Worm (Caenorhabditis elegans): ENCODE measurements around the gene srw-120.

srw-120 gene

ce11 chrV:3017930-3018329, 21.9 kb upstream of the srw-120 start:
- TF ChIP-seq cebp-2 (GFP tag; IDR thresholded peaks at IDR 0.05) (no peak), F52B5.7 (tag; optimal IDR thresholded peaks at IDR 0.05) (no peak), zfh-2 (GFP tag; conservative IDR thresholded peaks at IDR 0.05) (peak; percentile 67), ceh-40 (GFP tag; IDR thresholded peaks at IDR 0.05) (no peak)

- TF ChIP-seq attf-3 (GFP tag; conservative IDR thresholded peaks at IDR 0.05) (no peak), Y53F4B.3 (GFP tag; IDR thresholded peaks at IDR 0.05) (no peak), ets-4 (GFP tag; optimal IDR thresholded peaks at IDR 0.05) (no peak), lir-1 (GFP tag; conservative IDR thresholded peaks at IDR 0.05) (no peak), dox-1 (GFP tag; IDR thresholded peaks at IDR 0.05) (no peak), egl-44 (GFP tag; IDR thresholded peaks at IDR 0.05) (no peak), let-526 (GFP tag; IDR thresholded peaks at IDR 0.05) (no peak), tbp1 (GFP tag; optimal IDR thresholded peaks at IDR 0.05) (no peak), hmg-1.2 (GFP tag; IDR thresholded peaks at IDR 0.05) (no peak; the same call in 1 of the 2 replicates), somi-1 (GFP tag; optimal IDR thresholded peaks at IDR 0.05) (no peak), lsl-1 (GFP tag; optimal IDR thresholded peaks at IDR 0.05) (no peak), sptf-2 (GFP tag; optimal IDR thresholded peaks at IDR 0.05) (no peak), hlh-26 (GFP tag; conservative IDR thresholded peaks at IDR 0.05) (no peak), pbrm-1 (GFP tag; IDR thresholded peaks at IDR 0.05) (no peak), egrh-3 (GFP tag; IDR thresholded peaks at IDR 0.05) (no peak), attf-6 (GFP tag; IDR thresholded peaks at IDR 0.05) (no peak), snpc-3.4 (tag; optimal IDR thresholded peaks at IDR 0.05) (no peak), Y95B8A.8 (GFP tag; IDR thresholded peaks at IDR 0.05) (no peak), bed-2 (GFP tag; IDR thresholded peaks at IDR 0.05) (no peak), repo-1 (tag; optimal IDR thresholded peaks at IDR 0.05) (no peak)
Observed at ce11 chrV:3014185-3014584, 18.2 kb upstream of the srw-120 start, which contains the start of gene K12D9.1. TSS of gene K12D9.1 (plus strand) at chrV:3014485.

- TF ChIP-seq F52B5.7 (tag; optimal IDR thresholded peaks at IDR 0.05), result no peak
- no peak for TF ChIP-seq unc-62 (GFP tag; optimal IDR thresholded peaks at IDR 0.05)
- no peak for TF ChIP-seq ceh-100 (GFP tag; IDR thresholded peaks at IDR 0.05)
- TF ChIP-seq attf-6 (GFP tag; IDR thresholded peaks at IDR 0.05), result no peak
- TF ChIP-seq pha-4 (tag; optimal IDR thresholded peaks at IDR 0.05), result no peak
- no peak for TF ChIP-seq madf-3 (GFP tag; IDR thresholded peaks at IDR 0.05)
- no peak for TF ChIP-seq dox-1 (GFP tag; IDR thresholded peaks at IDR 0.05)
- TF ChIP-seq nhr-179 (tag; optimal IDR thresholded peaks at IDR 0.05), result no peak
- TF ChIP-seq gei-17 (GFP tag; optimal IDR thresholded peaks at IDR 0.05), result no peak
- no peak for TF ChIP-seq snpc-3.4 (tag; optimal IDR thresholded peaks at IDR 0.05)
- no peak for TF ChIP-seq let-607 (tag; optimal IDR thresholded peaks at IDR 0.05)
- TF ChIP-seq lin-35 (GFP tag; optimal IDR thresholded peaks at IDR 0.05), result no peak
- no peak for TF ChIP-seq hrde-1 (tag; optimal IDR thresholded peaks at IDR 0.05; ENCODE audit: borderline replicate concordance)
- TF ChIP-seq F23B12.7 (tag; optimal IDR thresholded peaks at IDR 0.05; ENCODE audit: insufficient read depth), result no peak
- no peak for TF ChIP-seq ceh-40 (GFP tag; IDR thresholded peaks at IDR 0.05)
Observed at ce11 chrV:3011394-3011793, 15.4 kb upstream of the srw-120 start, which contains the start of gene srw-135. TSS of gene srw-135 (minus strand) at chrV:3011494.

ce11 chrV:3010468-3010867, 14.5 kb upstream of the srw-120 start, which contains the start of gene srw-136:
TSS of gene srw-136 (minus strand) at chrV:3010568.
- TF ChIP-seq repo-1 (tag; optimal IDR thresholded peaks at IDR 0.05), result no peak
- no peak for TF ChIP-seq B0019.2 (GFP tag; conservative IDR thresholded peaks at IDR 0.05)
- TF ChIP-seq bed-2 (GFP tag; IDR thresholded peaks at IDR 0.05), result no peak
- TF ChIP-seq xnd-1 (tag; optimal IDR thresholded peaks at IDR 0.05), result no peak
- no peak for TF ChIP-seq let-526 (GFP tag; IDR thresholded peaks at IDR 0.05)
